Worm (Caenorhabditis elegans): ENCODE measurements around the gene C36A4.4.

DNA sequence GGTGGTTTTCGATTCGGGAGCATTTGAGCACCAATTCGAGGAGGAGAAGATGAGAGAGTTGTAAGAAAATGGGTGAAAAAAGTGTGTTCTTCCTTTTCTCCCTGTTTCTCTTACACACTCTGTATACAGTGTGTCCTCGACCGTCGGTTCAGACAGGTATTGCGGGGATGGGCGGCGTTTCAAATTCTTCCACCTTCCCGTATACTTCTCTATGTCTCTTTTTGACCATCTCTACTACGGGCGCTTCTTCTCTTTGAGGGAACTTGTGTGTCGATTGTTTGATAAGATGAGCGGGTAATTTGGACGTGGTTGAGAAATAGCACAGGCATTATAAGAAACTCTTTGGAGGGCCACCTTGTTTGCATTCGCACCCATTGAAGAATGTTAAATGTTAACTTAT lies 44.2 kb upstream of the C36A4.4 start:
- no peak for TF ChIP-seq ama-1 (optimal IDR thresholded peaks at IDR 0.05)
- no peak for TF ChIP-seq ceh-36 (tag; optimal IDR thresholded peaks at IDR 0.05)
- no peak for TF ChIP-seq F13C5.2 (tag; optimal IDR thresholded peaks at IDR 0.05)
- TF ChIP-seq tbx-11 (GFP tag; IDR thresholded peaks at IDR 0.05) = no peak
- TF ChIP-seq aly-1 (tag; optimal IDR thresholded peaks at IDR 0.05) = no peak
- no peak for TF ChIP-seq pes-1 (GFP tag; IDR thresholded peaks at IDR 0.05)
- no peak for TF ChIP-seq hmbx-1 (tag; optimal IDR thresholded peaks at IDR 0.05)
- no peak for TF ChIP-seq tra-4 (tag; optimal IDR thresholded peaks at IDR 0.05)
- TF ChIP-seq flt-1 (GFP tag; IDR thresholded peaks at IDR 0.05) = no peak
- no peak for TF ChIP-seq sea-1 (GFP tag; conservative IDR thresholded peaks at IDR 0.05)
- TF ChIP-seq ceh-13 (GFP tag; optimal IDR thresholded peaks at IDR 0.05) = no peak

Measured in whole organism, early embryonic.